Fruit fly (Drosophila melanogaster) Kc167 (cell line): ENCODE data around the gene Sbat.

Source experiments
- Myc ChIP-seq: fragments of >200 bp; optimal IDR thresholded peaks from 2 replicates; lab custom pipeline; 2017; ENCODE audit warnings: missing external identifiers
- Sin3A ChIP-seq: fragments of >200 bp; optimal IDR thresholded peaks from 2 replicates; lab custom pipeline; 2018; ENCODE audit warnings: missing external identifiers
- h ChIP-seq: fragments of >200 bp; optimal IDR thresholded peaks from 3 replicates; lab custom pipeline; 2018; ENCODE audit warnings: missing external identifiers
- insv ChIP-seq: fragments of >200 bp; optimal IDR thresholded peaks from 3 replicates; lab custom pipeline; 2018; ENCODE audit warnings: missing external identifiers
- psq ChIP-seq: fragments of >200 bp; optimal IDR thresholded peaks from 2 replicates; lab custom pipeline; 2017; ENCODE audit warnings: missing external identifiers
- ttk ChIP-seq: sonication (Bioruptor generic); optimal IDR thresholded peaks from 2 replicates; lab custom pipeline; 2017; ENCODE audit warnings: missing external identifiers

DNA sequence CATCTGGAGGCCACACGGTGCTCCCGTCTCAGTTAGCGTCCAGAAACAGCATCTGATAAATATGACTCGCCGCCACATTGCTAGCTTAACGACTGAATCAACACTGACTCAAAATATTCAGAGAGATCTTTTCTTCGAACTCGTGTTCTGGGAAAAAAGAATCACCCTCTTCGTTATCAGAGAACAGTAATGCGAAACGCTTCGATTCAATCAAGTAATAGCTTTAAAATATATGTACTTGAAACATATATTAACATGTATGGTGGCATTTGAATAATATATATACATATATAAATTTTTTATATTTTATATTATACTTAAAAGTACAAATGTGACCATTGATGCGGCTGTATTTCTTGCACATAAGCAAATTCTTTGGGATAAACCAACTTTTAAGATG, 32.5 kb upstream of the Sbat start, which contains the start of gene CG18557:
- no peak for TF ChIP-seq ttk (lab: Kevin White, UChicago)
- TF ChIP-seq psq (lab: Kevin White, UChicago) = no peak
- TF ChIP-seq h (lab: Kevin White, UChicago) = no peak
- no peak for TF ChIP-seq Myc (lab: Kevin White, UChicago)
- TF ChIP-seq insv = no peak
- TF ChIP-seq Sin3A = no peak
